Fruit fly (Drosophila melanogaster) Kc167 (cell line): ENCODE data around the gene odd.

ENCODE experiments used
- Myc ChIP-seq: fragments of >200 bp; optimal IDR thresholded peaks from 2 replicates; lab custom pipeline; 2017; ENCODE audit warnings: missing external identifiers
- Sin3A ChIP-seq: fragments of >200 bp; optimal IDR thresholded peaks from 2 replicates; lab custom pipeline; 2018; ENCODE audit warnings: missing external identifiers
- h ChIP-seq: fragments of >200 bp; optimal IDR thresholded peaks from 3 replicates; lab custom pipeline; 2018; ENCODE audit warnings: missing external identifiers
- insv ChIP-seq: fragments of >200 bp; optimal IDR thresholded peaks from 3 replicates; lab custom pipeline; 2018; ENCODE audit warnings: missing external identifiers
- psq ChIP-seq: fragments of >200 bp; optimal IDR thresholded peaks from 2 replicates; lab custom pipeline; 2017; ENCODE audit warnings: missing external identifiers
- ttk ChIP-seq: sonication (Bioruptor generic); optimal IDR thresholded peaks from 2 replicates; lab custom pipeline; 2017; ENCODE audit warnings: missing external identifiers

odd gene

dm6 chr2L:3606462-3607270 is at the start of gene odd:
odd (minus strand) TSS chr2L:3606756.
- TF ChIP-seq Sin3A (lab: Kevin White, UChicago) = no peak
- no peak for TF ChIP-seq ttk (lab: Kevin White, UChicago)
- TF ChIP-seq h (lab: Kevin White, UChicago) = no peak
- no peak for TF ChIP-seq insv (lab: Kevin White, UChicago)
- no peak for TF ChIP-seq Myc (lab: Kevin White, UChicago)
- no peak for TF ChIP-seq psq

- TF ChIP-seq psq (no peak), insv (lab: Kevin White, UChicago) (no peak), ttk (lab: Kevin White, UChicago) (no peak), Myc (lab: Kevin White, UChicago) (no peak), h (lab: Kevin White, UChicago) (no peak), Sin3A (lab: Kevin White, UChicago) (no peak)
These were observed 49.1 kb upstream of the odd start for dm6 chr2L:3655698-3656105.

DNA sequence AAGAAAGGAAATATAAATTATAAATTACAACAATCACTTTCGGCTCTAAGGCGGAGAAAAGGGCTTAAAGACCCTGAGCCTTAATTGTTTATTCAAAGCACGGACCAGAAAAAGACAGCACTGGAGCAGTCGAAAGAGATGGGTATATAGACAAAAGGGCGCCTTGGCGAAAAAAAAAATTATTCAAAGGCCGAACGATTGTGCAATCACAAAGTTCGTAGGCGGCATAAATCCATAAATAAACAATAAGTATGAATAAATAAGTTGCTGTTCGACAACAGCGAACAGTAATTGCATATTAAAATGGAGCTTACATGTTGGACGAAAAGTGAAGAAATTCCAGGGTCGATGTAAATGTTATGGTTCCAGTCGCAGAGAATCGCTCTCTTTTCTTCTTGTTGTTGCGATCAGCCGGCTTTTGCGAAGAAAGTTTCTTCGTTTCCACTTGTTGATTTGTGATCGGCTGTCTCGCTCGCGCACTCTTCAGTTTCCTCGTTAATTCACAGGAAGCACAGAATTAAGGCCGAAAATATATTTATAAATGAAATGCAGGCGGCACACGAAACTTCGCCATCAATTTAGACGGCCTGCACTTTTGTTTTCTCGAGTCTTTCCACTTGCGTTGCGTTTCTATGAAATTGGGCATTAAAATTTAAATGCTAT is 48.5 kb upstream of the odd start:
- no peak for TF ChIP-seq h (lab: Kevin White, UChicago)
- TF ChIP-seq insv (lab: Kevin White, UChicago) = no peak
- no peak for TF ChIP-seq ttk (lab: Kevin White, UChicago)
- TF ChIP-seq Myc (lab: Kevin White, UChicago) = no peak
- no peak for TF ChIP-seq psq
- TF ChIP-seq Sin3A (lab: Kevin White, UChicago) = no peak

DNA sequence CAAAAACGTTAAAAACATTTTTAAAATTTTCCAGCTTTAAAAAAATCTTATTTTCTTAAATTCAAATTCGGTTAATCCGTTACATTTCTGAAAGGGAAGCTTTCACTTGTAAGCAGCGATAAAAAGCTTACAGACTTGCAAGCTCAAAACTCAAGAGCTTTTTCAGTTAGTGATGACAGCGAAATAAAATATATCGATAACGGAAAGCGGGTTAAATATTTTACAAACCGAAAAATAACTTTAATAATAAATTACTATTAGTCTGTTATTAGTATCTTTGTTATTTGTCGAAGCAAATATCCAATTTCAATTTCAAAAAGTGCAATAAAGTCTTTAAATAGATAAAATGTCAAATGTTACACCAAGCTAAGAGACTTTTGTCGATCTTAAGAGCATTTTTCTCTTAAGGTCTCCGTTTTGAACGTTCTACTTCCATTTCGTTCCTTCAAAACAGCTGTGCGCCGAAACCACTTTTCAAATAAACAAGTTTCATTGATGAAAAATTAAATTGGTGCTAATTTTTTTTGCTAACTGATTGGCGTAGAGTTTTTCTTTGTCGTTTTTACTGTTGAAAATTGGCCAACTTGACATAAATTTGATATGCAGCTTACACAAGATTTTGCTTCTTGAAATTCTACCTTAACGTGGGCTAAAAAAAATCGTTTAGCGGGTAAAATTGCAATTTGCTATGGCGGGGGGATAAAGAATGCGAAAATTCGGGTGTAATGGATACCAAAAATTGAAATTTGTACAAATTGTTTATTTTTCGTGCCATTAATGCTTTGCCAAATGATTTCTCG is 41.8 kb upstream of the odd start:
- no peak for TF ChIP-seq ttk (lab: Kevin White, UChicago)

dm6 chr2L:3647521-3648172 is 41.1 kb upstream of the odd start:
- TF ChIP-seq Myc (lab: Kevin White, UChicago) (no peak), Sin3A (lab: Kevin White, UChicago) (no peak)

dm6 chr2L:3646041-3646440 is 39.5 kb upstream of the odd start:
- TF ChIP-seq psq = no peak
- TF ChIP-seq Myc (lab: Kevin White, UChicago) = no peak
- TF ChIP-seq insv (lab: Kevin White, UChicago) = no peak
- no peak for TF ChIP-seq Sin3A (lab: Kevin White, UChicago)
- no peak for TF ChIP-seq h (lab: Kevin White, UChicago)
- no peak for TF ChIP-seq ttk (lab: Kevin White, UChicago)

- no peak for TF ChIP-seq ttk (lab: Kevin White, UChicago)
- no peak for TF ChIP-seq Sin3A (lab: Kevin White, UChicago)
These were observed 38.8 kb upstream of the odd start for dm6 chr2L:3645339-3645738.

DNA sequence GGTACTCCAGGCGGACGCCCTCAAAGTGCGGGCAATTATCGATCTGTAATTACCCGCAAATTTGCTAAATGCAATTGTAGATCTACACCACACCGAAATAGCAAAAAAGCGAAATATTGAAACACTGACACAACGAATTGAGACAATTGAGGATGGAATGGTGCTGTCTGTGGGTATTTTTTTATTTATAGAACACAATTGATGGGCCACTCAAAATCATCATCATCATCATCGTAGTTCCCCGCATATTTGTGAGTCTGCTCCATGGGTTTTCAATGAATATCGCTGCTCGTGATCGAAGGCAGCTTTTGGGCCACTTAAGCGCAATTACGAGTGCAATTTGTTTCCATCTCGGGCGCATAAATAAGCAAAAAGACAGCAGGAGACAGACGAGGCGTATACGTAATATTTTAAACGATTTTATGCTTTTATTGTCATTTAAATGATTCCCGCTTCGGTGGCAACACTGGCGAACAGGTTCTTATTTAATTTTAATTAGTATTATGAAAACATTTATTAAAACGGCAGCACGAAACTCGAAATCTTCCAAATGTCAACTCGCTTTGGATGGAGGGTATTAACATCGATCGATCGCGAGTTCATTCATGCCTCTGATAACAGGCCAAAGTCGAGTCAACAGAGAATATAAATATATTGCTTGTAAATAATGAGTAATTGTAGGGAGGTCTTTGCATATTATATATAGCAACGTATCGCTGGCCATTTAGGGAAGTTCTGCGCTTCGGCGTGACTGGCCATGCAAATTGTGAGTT is 35.8 kb upstream of the odd start:
- no peak for TF ChIP-seq insv (lab: Kevin White, UChicago)
- TF ChIP-seq psq = no peak
- TF ChIP-seq Sin3A (lab: Kevin White, UChicago) = no peak
- TF ChIP-seq ttk (lab: Kevin White, UChicago) = no peak
- no peak for TF ChIP-seq h (lab: Kevin White, UChicago)

DNA sequence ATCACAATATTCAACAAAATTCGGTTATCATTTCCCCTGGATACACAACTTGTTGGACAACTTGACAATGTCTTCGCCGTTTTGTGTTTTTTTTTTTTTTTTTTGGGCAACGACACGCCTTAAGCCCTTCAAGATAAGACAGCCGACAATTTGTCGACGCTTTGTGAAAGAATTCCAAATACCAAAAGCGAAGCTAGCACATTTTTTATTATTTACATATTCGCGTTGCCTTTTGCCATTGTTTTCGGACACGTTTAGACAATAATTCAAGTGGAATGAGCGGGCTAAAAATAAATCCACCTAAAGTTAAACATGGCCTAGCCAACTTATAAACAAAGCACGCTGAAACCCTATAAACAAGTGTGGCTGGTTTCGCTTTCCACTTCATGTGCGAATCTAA is 34.4 kb upstream of the odd start:
- no peak for TF ChIP-seq h (lab: Kevin White, UChicago)

- no peak for TF ChIP-seq psq
These were observed 33.4 kb upstream of the odd start for dm6 chr2L:3639924-3640323.

dm6 chr2L:3635444-3635843 is 28.9 kb upstream of the odd start:
- TF ChIP-seq ttk (lab: Kevin White, UChicago) (no peak), Sin3A (lab: Kevin White, UChicago) (no peak), psq (no peak), insv (lab: Kevin White, UChicago) (no peak), h (lab: Kevin White, UChicago) (no peak), Myc (lab: Kevin White, UChicago) (no peak)
